Worm (Caenorhabditis elegans) whole organism, young adult: ENCODE measurements around the gene T08A11.1.

Source experiments
- B0019.2 ChIP-seq: fragments of 200-800 bp; sonication (Bioruptor generic); conservative IDR thresholded peaks from 2 replicates; pipeline ENCODE4 v1.3.6; 2022; ENCODE audit warnings: missing genetic modification reagents, missing genetic modification characterization, missing compliant biosample characterization
- D2030.7 ChIP-seq: fragments of 200-800 bp; sonication (Bioruptor generic); IDR thresholded peaks from 2 replicates; pipeline ENCODE4 v1.3.6; 2022; ENCODE audit warnings: missing genetic modification reagents, missing genetic modification characterization, missing compliant biosample characterization
- F22D6.2 ChIP-seq: sonication (generic microtip); optimal IDR thresholded peaks from 2 replicates; lab custom pipeline; 2016; ENCODE audit warnings: mild to moderate bottlenecking, missing genetic modification characterization, missing compliant biosample characterization
- F37B4.10 ChIP-seq: fragments of 200-800 bp; sonication (Bioruptor generic); IDR thresholded peaks from 2 replicates; pipeline ENCODE4 v1.3.6; 2022; ENCODE audit warnings: missing genetic modification characterization, missing compliant biosample characterization
- F39B2.1 ChIP-seq: fragments of 200-800 bp; sonication (Bioruptor generic); IDR thresholded peaks from 2 replicates; pipeline ENCODE4 v1.3.6; 2022; ENCODE audit warnings: missing genetic modification reagents, missing genetic modification characterization, missing compliant biosample characterization
- F49E8.2 ChIP-seq: sonication (generic microtip); optimal IDR thresholded peaks from 3 replicates; lab custom pipeline; 2017; ENCODE audit warnings: missing genetic modification characterization, mild to moderate bottlenecking, missing compliant biosample characterization, antibody characterized with exemption, moderate library complexity; ENCODE audit not compliant: insufficient read depth
- F55B11.4 ChIP-seq: sonication (generic microtip); optimal IDR thresholded peaks from 2 replicates; lab custom pipeline; 2016; ENCODE audit warnings: missing compliant biosample characterization, missing genetic modification characterization, borderline replicate concordance; ENCODE audit not compliant: insufficient read depth
- F57A8.1 ChIP-seq: fragments of 200-800 bp; sonication (Bioruptor generic); optimal IDR thresholded peaks from 2 replicates; lab custom pipeline; 2018; ENCODE audit warnings: mild to moderate bottlenecking, missing genetic modification characterization, moderate library complexity, missing compliant biosample characterization
- Y67H2A.10 ChIP-seq: fragments of 200-800 bp; sonication (Bioruptor generic); conservative IDR thresholded peaks from 2 replicates; pipeline ENCODE4 v1.3.6; 2022; ENCODE audit warnings: missing genetic modification reagents, missing genetic modification characterization, missing compliant biosample characterization
- akir-1 ChIP-seq: fragments of 200-800 bp; sonication (Bioruptor generic); optimal IDR thresholded peaks from 2 replicates; lab custom pipeline; 2018; ENCODE audit warnings: mild to moderate bottlenecking, missing genetic modification characterization, moderate library complexity, missing compliant biosample characterization
- ama-1 ChIP-seq, 3 experiments: fragments of 150-350 bp in 1 of 3; sonication (generic microtip) in 2 of 3; optimal IDR thresholded peaks; 2 replicates each; lab custom pipeline; 2014 to 2018; ENCODE audit warnings: missing biosample characterization in 2 of 3, missing genetic modification characterization in 2 of 3, missing genetic modification reagents in 2 of 3
- aptf-2 ChIP-seq: fragments of 200-800 bp; sonication (Bioruptor generic); conservative IDR thresholded peaks from 2 replicates; pipeline ENCODE4 v1.3.6; 2022; ENCODE audit warnings: missing genetic modification reagents, missing genetic modification characterization, missing compliant biosample characterization
- aptf-3 ChIP-seq: fragments of 200-800 bp; sonication (Bioruptor generic); IDR thresholded peaks from 2 replicates; pipeline ENCODE4 v1.3.6; 2022; ENCODE audit warnings: missing genetic modification characterization, missing compliant biosample characterization
- attf-5 ChIP-seq: fragments of 200-800 bp; sonication (Bioruptor generic); optimal IDR thresholded peaks from 2 replicates; lab custom pipeline; 2018; ENCODE audit warnings: mild to moderate bottlenecking, missing genetic modification characterization, missing compliant biosample characterization
- bed-1 ChIP-seq: fragments of 200-800 bp; sonication (Bioruptor generic); IDR thresholded peaks from 2 replicates; pipeline ENCODE4 v1.3.6; 2022; ENCODE audit warnings: missing genetic modification reagents, missing genetic modification characterization, missing compliant biosample characterization
- ceh-79 ChIP-seq: sonication (generic microtip); optimal IDR thresholded peaks from 2 replicates; lab custom pipeline; 2017; ENCODE audit warnings: mild to moderate bottlenecking, missing genetic modification characterization, missing compliant biosample characterization
- die-1 ChIP-seq: sonication (generic microtip); optimal IDR thresholded peaks from 2 replicates; lab custom pipeline; 2016; ENCODE audit warnings: missing genotype, mild to moderate bottlenecking, missing genetic modification characterization, missing compliant biosample characterization
- dox-1 ChIP-seq: fragments of 200-800 bp; sonication (Bioruptor generic); IDR thresholded peaks from 2 replicates; pipeline ENCODE4 v1.3.6; 2022; ENCODE audit warnings: missing genetic modification reagents, missing genetic modification characterization, missing compliant biosample characterization
- egl-44 ChIP-seq: fragments of 200-800 bp; sonication (Bioruptor generic); IDR thresholded peaks from 2 replicates; pipeline ENCODE4 v1.3.6; 2022; ENCODE audit warnings: missing genetic modification reagents, missing genetic modification characterization, missing compliant biosample characterization
- ets-4 ChIP-seq: fragments of 200-800 bp; sonication (Bioruptor generic); optimal IDR thresholded peaks from 2 replicates; lab custom pipeline; 2018; ENCODE audit warnings: mild to moderate bottlenecking, missing genetic modification characterization, missing compliant biosample characterization
- hmg-1.2 ChIP-seq: fragments of 200-800 bp; sonication (Bioruptor generic); IDR thresholded peaks from 2 replicates; pipeline ENCODE4 v1.3.6; 2022; ENCODE audit warnings: missing genetic modification reagents, missing genetic modification characterization, missing compliant biosample characterization
- hrde-1 ChIP-seq: sonication (generic microtip); optimal IDR thresholded peaks from 2 replicates; lab custom pipeline; 2016; ENCODE audit warnings: missing genetic modification characterization, mild to moderate bottlenecking, missing compliant biosample characterization, moderate library complexity, missing genotype, missing genetic modification reagents, borderline replicate concordance
- lag-1 ChIP-seq: fragments of 200-800 bp; sonication (Bioruptor generic); IDR thresholded peaks from 2 replicates; pipeline ENCODE4 v1.3.6; 2022; ENCODE audit warnings: missing genetic modification reagents, missing genetic modification characterization, missing compliant biosample characterization
- let-607 ChIP-seq, 2 experiments: fragments of 200-800 bp in 1 of 2; sonication (Bioruptor generic) in 1 of 2; sonication (generic microtip) in 1 of 2; optimal IDR thresholded peaks; 2 replicates each; lab custom pipeline; 2016 to 2018; ENCODE audit warnings: mild to moderate bottlenecking in 2 of 2, missing compliant biosample characterization in 2 of 2, missing genetic modification characterization in 2 of 2, moderate library complexity in 2 of 2, missing genotype in 1 of 2
- lsy-27 ChIP-seq: sonication (generic microtip); optimal IDR thresholded peaks from 2 replicates; lab custom pipeline; 2017; ENCODE audit warnings: missing genetic modification characterization, mild to moderate bottlenecking, missing compliant biosample characterization, antibody characterized with exemption, missing genotype, borderline replicate concordance; ENCODE audit not compliant: insufficient read depth
- madf-10 ChIP-seq: sonication (generic microtip); optimal IDR thresholded peaks from 2 replicates; lab custom pipeline; 2016; ENCODE audit warnings: mild to moderate bottlenecking, missing genetic modification characterization, missing compliant biosample characterization
- mcd-1 ChIP-seq: fragments of 200-800 bp; sonication (Bioruptor generic); IDR thresholded peaks from 2 replicates; pipeline ENCODE4 v1.3.6; 2022; ENCODE audit warnings: missing genetic modification reagents, missing genetic modification characterization, missing compliant biosample characterization
- nhr-179 ChIP-seq: sonication (generic microtip); optimal IDR thresholded peaks from 2 replicates; lab custom pipeline; 2016; ENCODE audit warnings: mild to moderate bottlenecking, missing genetic modification characterization, missing compliant biosample characterization
- nhr-90 ChIP-seq: sonication (generic microtip); optimal IDR thresholded peaks from 2 replicates; lab custom pipeline; 2016; ENCODE audit warnings: missing genotype, mild to moderate bottlenecking, missing genetic modification characterization, missing compliant biosample characterization
- pbrm-1 ChIP-seq: fragments of 200-800 bp; sonication (Bioruptor generic); IDR thresholded peaks from 2 replicates; pipeline ENCODE4 v1.3.6; 2022; ENCODE audit warnings: missing genetic modification reagents, missing genetic modification characterization, missing compliant biosample characterization
- pha-4 ChIP-seq: fragments of 150-350 bp; sonication (generic microtip); optimal IDR thresholded peaks from 2 replicates; lab custom pipeline; 2014; ENCODE audit warnings: missing biosample characterization, missing genetic modification reagents, missing genetic modification characterization
- rpc-1 ChIP-seq, 2 experiments: fragments of 150-350 bp in 1 of 2; sonication (generic microtip) in 1 of 2; optimal IDR thresholded peaks; 2 replicates each; lab custom pipeline; 2014 to 2018; ENCODE audit warnings: missing biosample characterization in 1 of 2, missing genetic modification characterization in 1 of 2, missing genetic modification reagents in 1 of 2, missing genotype in 1 of 2
- snpc-4 ChIP-seq, 5 experiments: fragments of 150-350 bp in 1 of 5; sonication (generic microtip) in 4 of 5; optimal IDR thresholded peaks; 2 replicates each; lab custom pipeline; 2014 to 2018; ENCODE audit warnings: missing genetic modification characterization in 5 of 5, missing biosample characterization in 3 of 5, antibody characterized with exemption in 2 of 5, mild to moderate bottlenecking in 2 of 5, missing compliant biosample characterization in 2 of 5, missing genotype in 2 of 5, moderate library complexity in 2 of 5, missing genetic modification reagents in 1 of 5
- somi-1 ChIP-seq: fragments of 200-800 bp; sonication (Bioruptor generic); optimal IDR thresholded peaks from 2 replicates; lab custom pipeline; 2018; ENCODE audit warnings: mild to moderate bottlenecking, missing genetic modification characterization, missing compliant biosample characterization
- tbx-9 ChIP-seq: sonication (generic microtip); optimal IDR thresholded peaks from 2 replicates; lab custom pipeline; 2016; ENCODE audit warnings: borderline replicate concordance, missing genetic modification characterization, inconsistent platforms, missing compliant biosample characterization
- unc-130 ChIP-seq: sonication (generic microtip); optimal IDR thresholded peaks from 2 replicates; lab custom pipeline; 2016; ENCODE audit warnings: missing genetic modification reagents, missing genetic modification characterization, missing compliant biosample characterization
- unc-62 ChIP-seq: fragments of 150-350 bp; optimal IDR thresholded peaks from 2 replicates; lab custom pipeline; 2014; ENCODE audit warnings: missing biosample characterization, missing genetic modification reagents, missing genetic modification characterization
- ztf-22 ChIP-seq: fragments of 200-800 bp; sonication (Bioruptor generic); optimal IDR thresholded peaks from 2 replicates; lab custom pipeline; 2018; ENCODE audit warnings: mild to moderate bottlenecking, missing genetic modification characterization, moderate library complexity, missing compliant biosample characterization

The T08A11.1 gene

ce11 chrIII:4284732-4285165, 21.8 kb upstream of the T08A11.1 start (continued):
- TF ChIP-seq lsy-27 (tag; lab: Kevin White, UChicago), result no peak
- peak; percentile 78 for TF ChIP-seq dox-1 (GFP tag; lab: Robert Waterston, UW)
- TF ChIP-seq ets-4, result peak; percentile 40
- TF ChIP-seq unc-62 (GFP tag; lab: Kevin White, UChicago), result peak; percentile 35
- no peak for TF ChIP-seq aptf-3 (GFP tag; lab: Robert Waterston, UW)
- peak; percentile 25 for TF ChIP-seq die-1 (tag; lab: Kevin White, UChicago)
- no peak for TF ChIP-seq F37B4.10 (GFP tag; lab: Robert Waterston, UW)
- peak; percentile 54 for TF ChIP-seq nhr-90 (tag; lab: Kevin White, UChicago)
- no peak for TF ChIP-seq bed-1 (GFP tag; lab: Robert Waterston, UW)
- TF ChIP-seq attf-5 (GFP tag; lab: Kevin White, UChicago), result peak; percentile 85
- peak; percentile 64 for TF ChIP-seq madf-10 (tag; lab: Kevin White, UChicago)
- TF ChIP-seq hmg-1.2 (GFP tag; lab: Robert Waterston, UW), result peak; percentile 83
- no peak for TF ChIP-seq F49E8.2
- peak; percentile 63; the same call in 1 of the 2 replicates for TF ChIP-seq egl-44 (GFP tag; lab: Robert Waterston, UW)
- TF ChIP-seq pbrm-1 (GFP tag; lab: Robert Waterston, UW), result 0 out of 2 replicates have a peak, but pooled peaks have one; percentile 52
- peak; percentile 57 for TF ChIP-seq pha-4 (tag; lab: Kevin White, UChicago)
- TF ChIP-seq somi-1 (GFP tag; lab: Kevin White, UChicago), result peak; percentile 75
- no peak for TF ChIP-seq F57A8.1 (GFP tag; lab: Kevin White, UChicago)
- no peak for TF ChIP-seq D2030.7 (GFP tag; lab: Robert Waterston, UW)
- TF ChIP-seq aptf-2 (GFP tag; lab: Robert Waterston, UW), result no peak
- TF ChIP-seq tbx-9, result no peak
- TF ChIP-seq let-607 (tag; optimal IDR thresholded peaks at IDR 0.05; lab: Kevin White, UChicago), result peak; percentile 55 to 58
- no peak for TF ChIP-seq F39B2.1 (GFP tag; lab: Robert Waterston, UW)
- TF ChIP-seq F55B11.4, result no peak
- peak; percentile 24 for TF ChIP-seq ztf-22 (GFP tag; lab: Kevin White, UChicago)
- no peak for TF ChIP-seq hrde-1 (tag; lab: Kevin White, UChicago)
- peak; percentile 61 for TF ChIP-seq mcd-1 (GFP tag; lab: Robert Waterston, UW)
- no peak for TF ChIP-seq rpc-1 (optimal IDR thresholded peaks at IDR 0.05; lab: Kevin White, UChicago)
- TF ChIP-seq rpc-1 (tag; optimal IDR thresholded peaks at IDR 0.05; lab: Kevin White, UChicago), result no peak
- TF ChIP-seq F22D6.2, result peak; percentile 14
- no peak for TF ChIP-seq ama-1 (optimal IDR thresholded peaks at IDR 0.05; lab: Kevin White, UChicago)
- no peak for TF ChIP-seq ama-1 (GFP tag; optimal IDR thresholded peaks at IDR 0.05; lab: Kevin White, UChicago)
- no peak for TF ChIP-seq nhr-179 (tag; lab: Kevin White, UChicago)
- TF ChIP-seq Y67H2A.10 (GFP tag; lab: Robert Waterston, UW), result no peak
- TF ChIP-seq akir-1 (GFP tag; lab: Kevin White, UChicago), result no peak
- no peak for TF ChIP-seq snpc-4 (GFP tag; optimal IDR thresholded peaks at IDR 0.05; lab: Kevin White, UChicago)
- peak in 3 of 4 experiments; percentile 20 to 57 (median 52) for TF ChIP-seq snpc-4 (tag; optimal IDR thresholded peaks at IDR 0.05; lab: Kevin White, UChicago)

ce11 chrIII:4283175-4283574, 20.2 kb upstream of the T08A11.1 start:
- TF ChIP-seq lag-1 (no peak), ceh-79 (tag; lab: Kevin White, UChicago) (no peak), bed-1 (GFP tag; lab: Robert Waterston, UW) (no peak), ama-1 (optimal IDR thresholded peaks at IDR 0.05; lab: Kevin White, UChicago) (no peak), ama-1 (GFP tag; optimal IDR thresholded peaks at IDR 0.05; lab: Kevin White, UChicago) (no peak), B0019.2 (GFP tag; lab: Robert Waterston, UW) (no peak), unc-130 (GFP tag; lab: Kevin White, UChicago) (no peak), hmg-1.2 (GFP tag; lab: Robert Waterston, UW) (no peak)
